Worm (Caenorhabditis elegans) whole organism, young adult: ENCODE data around the gene srab-17.

Experiments used
- B0035.1 ChIP-seq: sonication (generic microtip); optimal IDR thresholded peaks from 2 replicates; lab custom pipeline; 2016; ENCODE audit warnings: missing genetic modification characterization, mild to moderate bottlenecking, missing compliant biosample characterization, missing genotype, missing genetic modification reagents
- B0336.3 ChIP-seq: fragments of 200-800 bp; sonication (Bioruptor generic); IDR thresholded peaks from 2 replicates; pipeline ENCODE4 v1.3.6; 2022; ENCODE audit warnings: missing genetic modification characterization, missing compliant biosample characterization
- C17E4.6 ChIP-seq: fragments of 200-800 bp; sonication (Bioruptor generic); IDR thresholded peaks from 2 replicates; pipeline ENCODE4 v1.3.6; 2022; ENCODE audit warnings: missing genetic modification reagents, missing genetic modification characterization, missing compliant biosample characterization
- F23B12.7 ChIP-seq: sonication (generic microtip); optimal IDR thresholded peaks from 2 replicates; lab custom pipeline; 2017; ENCODE audit warnings: missing genetic modification characterization, mild to moderate bottlenecking, missing compliant biosample characterization, antibody characterized with exemption, moderate library complexity; ENCODE audit not compliant: insufficient read depth
- F33H1.4 ChIP-seq: fragments of 200-800 bp; sonication (Bioruptor generic); IDR thresholded peaks from 2 replicates; pipeline ENCODE4 v1.3.6; 2022; ENCODE audit warnings: missing genetic modification reagents, missing genetic modification characterization, missing compliant biosample characterization
- F52B5.7 ChIP-seq: sonication (generic microtip); optimal IDR thresholded peaks from 2 replicates; lab custom pipeline; 2016; ENCODE audit warnings: mild to moderate bottlenecking, missing genetic modification characterization, missing compliant biosample characterization
- F57C9.4 ChIP-seq: sonication (generic microtip); optimal IDR thresholded peaks from 2 replicates; lab custom pipeline; 2017; ENCODE audit warnings: mild to moderate bottlenecking, missing genetic modification characterization, missing compliant biosample characterization
- Y67H2A.10 ChIP-seq: fragments of 200-800 bp; sonication (Bioruptor generic); conservative IDR thresholded peaks from 2 replicates; pipeline ENCODE4 v1.3.6; 2022; ENCODE audit warnings: missing genetic modification reagents, missing genetic modification characterization, missing compliant biosample characterization
- Y95B8A.8 ChIP-seq: fragments of 200-800 bp; sonication (Bioruptor generic); IDR thresholded peaks from 2 replicates; pipeline ENCODE4 v1.3.6; 2022; ENCODE audit warnings: missing genetic modification reagents, missing genetic modification characterization, missing compliant biosample characterization
- aptf-2 ChIP-seq: fragments of 200-800 bp; sonication (Bioruptor generic); conservative IDR thresholded peaks from 2 replicates; pipeline ENCODE4 v1.3.6; 2022; ENCODE audit warnings: missing genetic modification reagents, missing genetic modification characterization, missing compliant biosample characterization
- aptf-3 ChIP-seq: fragments of 200-800 bp; sonication (Bioruptor generic); IDR thresholded peaks from 2 replicates; pipeline ENCODE4 v1.3.6; 2022; ENCODE audit warnings: missing genetic modification characterization, missing compliant biosample characterization
- athp-1 ChIP-seq: sonication (generic microtip); optimal IDR thresholded peaks from 2 replicates; lab custom pipeline; 2017; ENCODE audit warnings: mild to moderate bottlenecking, missing genetic modification characterization, missing compliant biosample characterization
- ccch-3 ChIP-seq: fragments of 200-800 bp; sonication (Bioruptor generic); optimal IDR thresholded peaks from 2 replicates; lab custom pipeline; 2018; ENCODE audit warnings: mild to moderate bottlenecking, missing genetic modification characterization, missing compliant biosample characterization
- cebp-1 ChIP-seq, 2 experiments: fragments of 200-800 bp in 1 of 2; sonication (Bioruptor generic) in 1 of 2; sonication (generic microtip) in 1 of 2; IDR thresholded peaks in 1 of 2; optimal IDR thresholded peaks in 1 of 2; 2 replicates each; pipeline versions ENCODE4 v1.3.6 to Lab custom; 2017 to 2022; ENCODE audit warnings: missing compliant biosample characterization in 2 of 2, missing genetic modification characterization in 2 of 2, mild to moderate bottlenecking in 1 of 2, missing genetic modification reagents in 1 of 2, moderate library complexity in 1 of 2
- cebp-2 ChIP-seq: fragments of 200-800 bp; sonication (Bioruptor generic); IDR thresholded peaks from 2 replicates; pipeline ENCODE4 v1.3.6; 2022; ENCODE audit warnings: missing genetic modification characterization, missing compliant biosample characterization
- ceh-27 ChIP-seq: fragments of 200-800 bp; sonication (Bioruptor generic); optimal IDR thresholded peaks from 2 replicates; lab custom pipeline; 2018; ENCODE audit warnings: mild to moderate bottlenecking, missing genetic modification characterization, moderate library complexity, missing compliant biosample characterization
- ceh-40 ChIP-seq: fragments of 200-800 bp; sonication (Bioruptor generic); IDR thresholded peaks from 2 replicates; pipeline ENCODE4 v1.3.6; 2022; ENCODE audit warnings: missing genetic modification characterization, missing compliant biosample characterization
- ceh-91 ChIP-seq: fragments of 200-800 bp; sonication (Bioruptor generic); IDR thresholded peaks from 2 replicates; pipeline ENCODE4 v1.3.6; 2022; ENCODE audit warnings: missing genetic modification reagents, missing genetic modification characterization, missing compliant biosample characterization
- chd-7 ChIP-seq: sonication (generic microtip); optimal IDR thresholded peaks from 2 replicates; lab custom pipeline; 2016; ENCODE audit warnings: mild to moderate bottlenecking, missing genetic modification characterization, moderate library complexity, missing compliant biosample characterization
- dox-1 ChIP-seq: fragments of 200-800 bp; sonication (Bioruptor generic); IDR thresholded peaks from 2 replicates; pipeline ENCODE4 v1.3.6; 2022; ENCODE audit warnings: missing genetic modification reagents, missing genetic modification characterization, missing compliant biosample characterization
- dpl-1 ChIP-seq: fragments of 150-350 bp; optimal IDR thresholded peaks from 2 replicates; lab custom pipeline; 2014; ENCODE audit warnings: missing biosample characterization, missing genetic modification reagents, missing genetic modification characterization
- egrh-3 ChIP-seq: fragments of 200-800 bp; sonication (Bioruptor generic); IDR thresholded peaks from 2 replicates; pipeline ENCODE4 v1.3.6; 2022; ENCODE audit warnings: missing genetic modification reagents, missing genetic modification characterization, missing compliant biosample characterization
- fkh-3 ChIP-seq: sonication (generic microtip); optimal IDR thresholded peaks from 2 replicates; lab custom pipeline; 2016; ENCODE audit warnings: mild to moderate bottlenecking, missing genetic modification characterization, missing compliant biosample characterization
- him-1 ChIP-seq: sonication (generic microtip); optimal IDR thresholded peaks from 2 replicates; lab custom pipeline; 2016; ENCODE audit warnings: missing genotype, missing genetic modification reagents, missing genetic modification characterization, missing compliant biosample characterization
- hlh-26 ChIP-seq: fragments of 200-800 bp; sonication (Bioruptor generic); conservative IDR thresholded peaks from 2 replicates; pipeline ENCODE4 v1.3.6; 2022; ENCODE audit warnings: missing genetic modification reagents, missing genetic modification characterization, missing compliant biosample characterization
- hmg-1.2 ChIP-seq: fragments of 200-800 bp; sonication (Bioruptor generic); IDR thresholded peaks from 2 replicates; pipeline ENCODE4 v1.3.6; 2022; ENCODE audit warnings: missing genetic modification reagents, missing genetic modification characterization, missing compliant biosample characterization
- lir-1 ChIP-seq: fragments of 200-800 bp; sonication (Bioruptor generic); conservative IDR thresholded peaks from 2 replicates; pipeline ENCODE4 v1.3.6; 2022; ENCODE audit warnings: missing genetic modification reagents, missing genetic modification characterization, missing compliant biosample characterization
- lsy-27 ChIP-seq: sonication (generic microtip); optimal IDR thresholded peaks from 2 replicates; lab custom pipeline; 2017; ENCODE audit warnings: missing genetic modification characterization, mild to moderate bottlenecking, missing compliant biosample characterization, antibody characterized with exemption, missing genotype, borderline replicate concordance; ENCODE audit not compliant: insufficient read depth
- madf-3 ChIP-seq: fragments of 200-800 bp; sonication (Bioruptor generic); IDR thresholded peaks from 2 replicates; pipeline ENCODE4 v1.3.6; 2022; ENCODE audit warnings: missing genetic modification reagents, missing genetic modification characterization, missing compliant biosample characterization
- madf-8 ChIP-seq: fragments of 200-800 bp; sonication (Bioruptor generic); conservative IDR thresholded peaks from 2 replicates; pipeline ENCODE4 v1.3.6; 2022; ENCODE audit warnings: missing genetic modification reagents, missing genetic modification characterization, missing compliant biosample characterization
- nhr-179 ChIP-seq: sonication (generic microtip); optimal IDR thresholded peaks from 2 replicates; lab custom pipeline; 2016; ENCODE audit warnings: mild to moderate bottlenecking, missing genetic modification characterization, missing compliant biosample characterization
- rec-8 ChIP-seq, 2 experiments: sonication (generic microtip); optimal IDR thresholded peaks; 2 replicates each; lab custom pipeline; 2016; ENCODE audit warnings: mild to moderate bottlenecking in 2 of 2, missing genetic modification characterization in 2 of 2, missing genetic modification reagents in 2 of 2, missing genotype in 2 of 2, missing biosample characterization in 1 of 2, missing compliant biosample characterization in 1 of 2, moderate library complexity in 1 of 2
- snpc-1.1 ChIP-seq: sonication (generic microtip); optimal IDR thresholded peaks from 2 replicates; lab custom pipeline; 2017; ENCODE audit warnings: missing genetic modification characterization, mild to moderate bottlenecking, missing compliant biosample characterization, antibody characterized with exemption, moderate library complexity, missing genotype, missing genetic modification reagents; ENCODE audit not compliant: insufficient read depth
- snpc-3.4 ChIP-seq: sonication (generic microtip); optimal IDR thresholded peaks from 2 replicates; lab custom pipeline; 2017; ENCODE audit warnings: missing genetic modification characterization, mild to moderate bottlenecking, missing compliant biosample characterization, antibody characterized with exemption, moderate library complexity, missing genotype, missing genetic modification reagents
- sptf-2 ChIP-seq: fragments of 200-800 bp; sonication (Bioruptor generic); optimal IDR thresholded peaks from 2 replicates; lab custom pipeline; 2018; ENCODE audit warnings: mild to moderate bottlenecking, missing genetic modification characterization, missing compliant biosample characterization
- tlf-1 ChIP-seq: fragments of 200-800 bp; sonication (Bioruptor generic); optimal IDR thresholded peaks from 2 replicates; lab custom pipeline; 2018; ENCODE audit warnings: mild to moderate bottlenecking, missing genetic modification characterization, missing compliant biosample characterization
- unc-62 ChIP-seq: fragments of 150-350 bp; optimal IDR thresholded peaks from 2 replicates; lab custom pipeline; 2014; ENCODE audit warnings: missing biosample characterization, missing genetic modification reagents, missing genetic modification characterization
- zim-3 ChIP-seq: sonication (generic microtip); optimal IDR thresholded peaks from 2 replicates; lab custom pipeline; 2017; ENCODE audit warnings: mild to moderate bottlenecking, missing genetic modification characterization, moderate library complexity, missing compliant biosample characterization
- ztf-18 ChIP-seq: sonication (generic microtip); optimal IDR thresholded peaks from 2 replicates; lab custom pipeline; 2016; ENCODE audit warnings: missing genotype, mild to moderate bottlenecking, missing genetic modification characterization, missing compliant biosample characterization
- ztf-22 ChIP-seq: fragments of 200-800 bp; sonication (Bioruptor generic); optimal IDR thresholded peaks from 2 replicates; lab custom pipeline; 2018; ENCODE audit warnings: mild to moderate bottlenecking, missing genetic modification characterization, moderate library complexity, missing compliant biosample characterization
- ztf-26 ChIP-seq: sonication (generic microtip); optimal IDR thresholded peaks from 2 replicates; lab custom pipeline; 2017; ENCODE audit warnings: missing genetic modification characterization, missing compliant biosample characterization
- ztf-3 ChIP-seq: fragments of 200-800 bp; sonication (Bioruptor generic); optimal IDR thresholded peaks from 2 replicates; lab custom pipeline; 2018; ENCODE audit warnings: mild to moderate bottlenecking, missing genetic modification characterization, missing compliant biosample characterization
- ztf-6 ChIP-seq: fragments of 200-800 bp; sonication (Bioruptor generic); IDR thresholded peaks from 2 replicates; pipeline ENCODE4 v1.3.6; 2022; ENCODE audit warnings: missing genetic modification reagents, missing genetic modification characterization, missing compliant biosample characterization

Gene srab-17

DNA sequence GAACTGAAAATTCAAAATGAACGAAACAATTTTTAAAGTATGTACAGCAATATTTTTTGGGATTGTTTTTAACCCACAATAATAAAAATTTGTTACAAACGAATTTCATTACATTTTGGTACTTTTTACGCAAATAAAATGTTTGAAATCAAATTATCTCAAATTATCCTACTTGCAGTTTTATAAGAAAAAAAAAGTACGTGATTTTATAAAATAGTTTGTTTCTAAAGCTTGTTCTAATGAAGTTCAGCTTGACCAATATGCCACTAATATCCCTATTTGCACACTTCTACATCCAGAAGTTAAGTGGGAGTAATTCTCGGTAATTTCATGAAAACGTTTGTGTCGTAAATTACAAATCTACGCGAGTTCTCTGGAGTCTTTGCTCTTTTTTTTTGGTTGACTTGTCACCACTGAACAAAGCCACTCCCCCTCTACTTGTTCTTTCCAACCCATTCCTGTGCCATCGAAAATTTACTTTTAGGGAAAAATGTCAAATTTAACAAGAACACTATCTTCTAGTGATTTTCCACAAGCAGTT, 24.8 kb downstream of the srab-17 start, which contains the start of gene sru-8:
sru-8 (plus strand) TSS at position 491 of the 541 bp plus-strand sequence.
- TF ChIP-seq athp-1 (tag; lab: Kevin White, UChicago) (no peak), hlh-26 (GFP tag; lab: Robert Waterston, UW) (no peak), ztf-6 (GFP tag; lab: Robert Waterston, UW) (no peak), rec-8 (tag; optimal IDR thresholded peaks at IDR 0.05; lab: Kevin White, UChicago) (no peak), zim-3 (tag; lab: Kevin White, UChicago) (no peak), ztf-26 (tag; lab: Kevin White, UChicago) (no peak), tlf-1 (GFP tag; lab: Kevin White, UChicago) (no peak), B0035.1 (tag; lab: Kevin White, UChicago) (no peak), ceh-40 (GFP tag; lab: Robert Waterston, UW) (no peak), madf-3 (GFP tag; lab: Robert Waterston, UW) (no peak), F57C9.4 (tag; lab: Kevin White, UChicago) (no peak), ztf-18 (tag; lab: Kevin White, UChicago) (no peak)

DNA sequence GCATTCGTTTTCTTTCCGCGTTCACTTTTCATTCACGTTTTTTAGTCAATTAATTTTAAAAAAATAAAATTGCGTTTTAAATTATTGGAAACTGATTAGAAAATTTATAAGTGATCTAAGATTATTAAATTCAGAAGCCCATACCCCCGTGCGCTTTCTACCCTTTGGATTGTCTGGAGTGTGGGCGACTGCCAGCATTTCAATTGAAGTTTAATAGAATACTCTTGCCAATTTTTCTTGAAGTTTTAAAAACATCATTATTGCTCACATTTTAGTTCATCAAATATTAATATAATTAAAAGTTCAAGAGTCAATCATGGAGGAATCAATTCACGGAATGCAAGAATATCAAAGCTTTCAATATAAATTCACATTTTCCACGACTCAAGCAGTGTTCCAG, 26.8 kb downstream of the srab-17 start, which contains the start of gene sru-36:
sru-36 (plus strand) TSS at position 301 of the 400 bp plus-strand sequence.
- TF ChIP-seq ztf-3 = no peak
- TF ChIP-seq cebp-2 (GFP tag; lab: Robert Waterston, UW) = no peak
- no peak for TF ChIP-seq nhr-179
- no peak for TF ChIP-seq madf-3 (GFP tag; lab: Robert Waterston, UW)
- TF ChIP-seq aptf-2 (GFP tag; lab: Robert Waterston, UW) = no peak
- no peak for TF ChIP-seq madf-8
- TF ChIP-seq F52B5.7 (tag; lab: Kevin White, UChicago) = no peak
- no peak for TF ChIP-seq ztf-22
- no peak for TF ChIP-seq snpc-3.4 (tag; lab: Kevin White, UChicago)

DNA sequence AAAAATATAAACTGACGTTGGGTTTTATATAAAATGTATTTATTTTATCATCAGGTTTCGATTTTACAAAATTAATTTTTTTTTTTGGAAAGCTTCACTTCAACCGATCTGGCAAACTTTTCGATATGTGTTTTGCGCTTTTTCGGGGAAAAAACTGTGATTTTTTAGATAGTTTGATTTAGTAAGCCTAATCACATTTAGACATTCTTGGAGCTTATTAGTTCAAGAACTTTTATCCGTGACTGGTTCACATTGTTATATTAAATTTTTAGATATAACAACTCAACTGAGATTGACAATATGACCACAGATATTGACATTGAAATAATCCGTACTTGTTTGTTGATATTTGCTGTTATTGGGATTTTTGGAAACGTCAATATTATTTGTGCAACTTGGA, 30.5 kb downstream of the srab-17 start, which contains the start of gene srsx-21:
srsx-21 (plus strand) TSS at position 301 of the 400 bp plus-strand sequence.
- TF ChIP-seq F23B12.7 (tag; lab: Kevin White, UChicago) = no peak
- no peak for TF ChIP-seq sptf-2 (GFP tag; lab: Kevin White, UChicago)
- no peak for TF ChIP-seq B0336.3
- TF ChIP-seq egrh-3 (GFP tag; lab: Robert Waterston, UW) = no peak
- TF ChIP-seq lir-1 (GFP tag; lab: Robert Waterston, UW) = no peak
- no peak for TF ChIP-seq fkh-3 (tag; lab: Kevin White, UChicago)
- TF ChIP-seq ccch-3 (GFP tag; lab: Kevin White, UChicago) = no peak
- TF ChIP-seq aptf-3 = no peak
- TF ChIP-seq dpl-1 = no peak
- TF ChIP-seq cebp-1 (GFP tag; IDR thresholded peaks at IDR 0.05; lab: Robert Waterston, UW) = no peak
- TF ChIP-seq cebp-1 (tag; optimal IDR thresholded peaks at IDR 0.05; lab: Kevin White, UChicago) = no peak
- no peak for TF ChIP-seq Y95B8A.8 (GFP tag; lab: Robert Waterston, UW)
- TF ChIP-seq unc-62 = no peak
- TF ChIP-seq F33H1.4 (GFP tag; lab: Robert Waterston, UW) = no peak
- TF ChIP-seq him-1 (tag; lab: Kevin White, UChicago) = no peak

DNA sequence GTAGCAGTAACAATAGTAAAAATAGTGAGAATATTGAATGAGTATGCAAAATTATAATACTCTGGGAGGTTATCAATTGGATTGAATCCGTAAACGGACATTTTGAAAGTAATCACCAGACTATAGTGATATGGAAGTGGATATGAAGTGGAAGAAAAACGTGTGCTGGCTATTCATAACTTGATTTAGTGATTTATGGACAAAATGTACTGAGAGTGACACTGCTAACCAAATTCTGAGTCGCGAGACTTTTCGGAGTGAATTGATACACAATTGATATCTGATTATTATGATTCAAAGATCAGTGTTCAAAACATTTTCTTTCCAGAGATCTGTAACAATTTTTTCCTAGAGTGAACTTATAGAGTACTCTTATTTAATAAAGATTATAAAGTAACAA, 32.3 kb downstream of the srab-17 start, which contains the start of gene sru-38:
sru-38 (minus strand) TSS at position 101 of the 400 bp plus-strand sequence.
- no peak for TF ChIP-seq F52B5.7 (tag; lab: Kevin White, UChicago)
- TF ChIP-seq lsy-27 (tag; lab: Kevin White, UChicago) = no peak
- no peak for TF ChIP-seq C17E4.6 (GFP tag; lab: Robert Waterston, UW)
- TF ChIP-seq chd-7 = no peak
- TF ChIP-seq ceh-27 (GFP tag; lab: Kevin White, UChicago) = no peak
- TF ChIP-seq snpc-1.1 (tag; lab: Kevin White, UChicago) = no peak
- no peak for TF ChIP-seq ztf-22
- no peak for TF ChIP-seq hmg-1.2 (GFP tag; lab: Robert Waterston, UW)
- no peak for TF ChIP-seq ceh-40 (GFP tag; lab: Robert Waterston, UW)
- no peak for TF ChIP-seq ztf-26 (tag; lab: Kevin White, UChicago)
- TF ChIP-seq rec-8 (tag; optimal IDR thresholded peaks at IDR 0.05; lab: Kevin White, UChicago) = no peak
- no peak for TF ChIP-seq ceh-91 (GFP tag; lab: Robert Waterston, UW)
- TF ChIP-seq dox-1 = no peak
- TF ChIP-seq Y67H2A.10 (GFP tag; lab: Robert Waterston, UW) = no peak
